Worm (Caenorhabditis elegans) whole organism, early embryonic: ENCODE measurements around the gene srb-3.

Experiments
- ceh-13 ChIP-seq: fragments of 200-800 bp; sonication (Bioruptor generic); optimal IDR thresholded peaks from 2 replicates; lab custom pipeline; 2018; ENCODE audit warnings: mild to moderate bottlenecking, missing genetic modification characterization, missing compliant biosample characterization
- flt-1 ChIP-seq: fragments of 200-800 bp; sonication (Bioruptor generic); IDR thresholded peaks from 2 replicates; pipeline ENCODE4 v1.3.6; 2022; ENCODE audit warnings: missing genetic modification characterization, missing compliant biosample characterization
- hmbx-1 ChIP-seq: sonication (generic microtip); optimal IDR thresholded peaks from 2 replicates; lab custom pipeline; 2016; ENCODE audit warnings: mild to moderate bottlenecking, missing genetic modification characterization, missing compliant biosample characterization
- tbx-37 ChIP-seq: fragments of 200-800 bp; sonication (Bioruptor generic); conservative IDR thresholded peaks from 2 replicates; pipeline ENCODE4 v1.3.6; 2022; ENCODE audit warnings: missing genetic modification reagents, missing genetic modification characterization, missing compliant biosample characterization

- TF ChIP-seq flt-1 (GFP tag; lab: Robert Waterston, UW) (no peak), hmbx-1 (no peak), tbx-37 (no peak), ceh-13 (no peak)
Measured at ce11 chrII:5156983-5157382, 9.7 kb downstream of the srb-3 start, which contains the start of gene msp-45.
